Worm (Caenorhabditis elegans) whole organism, L1 larva: Measurements from ENCODE around the gene AH6.3.

Source experiments
- C16A3.4 ChIP-seq: fragments of 150-350 bp; optimal IDR thresholded peaks from 2 replicates; lab custom pipeline; 2014; ENCODE audit warnings: missing biosample characterization, missing genetic modification characterization
- C34B4.2 ChIP-seq: sonication (generic microtip); optimal IDR thresholded peaks from 2 replicates; lab custom pipeline; 2017; ENCODE audit warnings: mild to moderate bottlenecking, missing genetic modification characterization, missing compliant biosample characterization
- aha-1 ChIP-seq: fragments of 150-350 bp; optimal IDR thresholded peaks from 2 replicates; lab custom pipeline; 2014; ENCODE audit warnings: missing biosample characterization, missing genetic modification characterization
- blmp-1 ChIP-seq: fragments of 150-350 bp; optimal IDR thresholded peaks from 2 replicates; lab custom pipeline; 2014; ENCODE audit warnings: missing biosample characterization, missing genetic modification characterization
- ceh-63 ChIP-seq: fragments of 200-800 bp; sonication (Bioruptor generic); optimal IDR thresholded peaks from 2 replicates; lab custom pipeline; 2018; ENCODE audit warnings: mild to moderate bottlenecking, missing genetic modification characterization, missing compliant biosample characterization
- dpl-1 ChIP-seq, 3 experiments: fragments of 150-350 bp in 2 of 3; sonication (generic microtip) in 1 of 3; optimal IDR thresholded peaks; 2 replicates each; lab custom pipeline; 2014 to 2017; ENCODE audit warnings: missing biosample characterization in 3 of 3, missing genetic modification characterization in 3 of 3, missing genetic modification reagents in 3 of 3
- efl-1 ChIP-seq, 4 experiments: fragments of 150-350 bp; optimal IDR thresholded peaks in 3 of 4; peaks in 1 of 4; 1 replicate in 1 of 4; 2 replicates in 3 of 4; lab custom pipeline; 2014; ENCODE audit warnings: missing biosample characterization in 2 of 4, missing genetic modification characterization in 2 of 4, missing genetic modification reagents in 2 of 4
- efl-3 ChIP-seq: fragments of 200-800 bp; sonication (Bioruptor generic); optimal IDR thresholded peaks from 2 replicates; lab custom pipeline; 2018; ENCODE audit warnings: mild to moderate bottlenecking, missing genetic modification characterization, missing compliant biosample characterization
- egl-13 ChIP-seq: sonication (generic microtip); optimal IDR thresholded peaks from 2 replicates; lab custom pipeline; 2016; ENCODE audit warnings: missing genotype, missing genetic modification reagents, missing genetic modification characterization, missing compliant biosample characterization
- egl-27 ChIP-seq, 2 experiments: fragments of 150-350 bp in 1 of 2; sonication (generic microtip); optimal IDR thresholded peaks; 3 replicates each; lab custom pipeline; 2017 to 2018; ENCODE audit warnings: missing biosample characterization in 2 of 2, missing genetic modification characterization in 2 of 2, missing genetic modification reagents in 2 of 2
- elt-2 ChIP-seq: sonication (generic microtip); optimal IDR thresholded peaks from 2 replicates; lab custom pipeline; 2016; ENCODE audit warnings: missing genetic modification characterization, mild to moderate bottlenecking, inconsistent platforms, missing compliant biosample characterization, missing genetic modification reagents
- ets-5 ChIP-seq: fragments of 200-800 bp; sonication (Bioruptor generic); IDR thresholded peaks from 2 replicates; pipeline ENCODE4 v1.3.6; 2022; ENCODE audit warnings: missing genetic modification characterization, missing compliant biosample characterization
- fkh-4 ChIP-seq: sonication (generic microtip); optimal IDR thresholded peaks from 2 replicates; lab custom pipeline; 2016; ENCODE audit warnings: missing compliant biosample characterization, missing genetic modification characterization, borderline replicate concordance
- hlh-4 ChIP-seq: sonication (generic microtip); optimal IDR thresholded peaks from 2 replicates; lab custom pipeline; 2016; ENCODE audit warnings: mild to moderate bottlenecking, missing genetic modification characterization, missing compliant biosample characterization
- hpl-2 ChIP-seq: fragments of 150-350 bp; optimal IDR thresholded peaks from 2 replicates; lab custom pipeline; 2014; ENCODE audit warnings: missing biosample characterization, missing genetic modification reagents, missing genetic modification characterization
- irx-1 ChIP-seq: sonication (generic microtip); optimal IDR thresholded peaks from 2 replicates; lab custom pipeline; 2016; ENCODE audit warnings: missing genetic modification characterization, missing compliant biosample characterization
- lin-14 ChIP-seq: fragments of 200-800 bp; sonication (Bioruptor generic); optimal IDR thresholded peaks from 2 replicates; lab custom pipeline; 2018; ENCODE audit warnings: mild to moderate bottlenecking, missing genetic modification characterization, moderate library complexity, missing compliant biosample characterization
- lin-35 ChIP-seq, 2 experiments: fragments of 150-350 bp; optimal IDR thresholded peaks; 2 replicates each; lab custom pipeline; 2014; ENCODE audit warnings: missing biosample characterization in 2 of 2, missing genetic modification characterization in 2 of 2, missing genetic modification reagents in 2 of 2
- lin-39 ChIP-seq: fragments of 150-350 bp; optimal IDR thresholded peaks from 2 replicates; lab custom pipeline; 2014; ENCODE audit warnings: missing biosample characterization, missing genetic modification reagents, missing genetic modification characterization
- lsy-2 ChIP-seq, 2 experiments: fragments of 150-350 bp; optimal IDR thresholded peaks; 2 replicates each; lab custom pipeline; 2014; ENCODE audit warnings: missing biosample characterization in 2 of 2, missing genetic modification characterization in 2 of 2
- mab-9 ChIP-seq: fragments of 200-800 bp; sonication (Bioruptor generic); IDR thresholded peaks from 2 replicates; pipeline ENCODE4 v1.3.6; 2022; ENCODE audit warnings: missing genetic modification reagents, missing genetic modification characterization, missing compliant biosample characterization
- mdl-1 ChIP-seq, 2 experiments: fragments of 150-350 bp; optimal IDR thresholded peaks; 2 replicates each; lab custom pipeline; 2014 to 2017; ENCODE audit warnings: missing biosample characterization in 2 of 2, missing genetic modification characterization in 2 of 2, inconsistent platforms in 1 of 2
- nhr-12 ChIP-seq: sonication (generic microtip); optimal IDR thresholded peaks from 2 replicates; lab custom pipeline; 2017; ENCODE audit warnings: missing biosample characterization, missing genetic modification characterization
- nhr-19 ChIP-seq: fragments of 200-800 bp; sonication (Bioruptor generic); conservative IDR thresholded peaks from 2 replicates; pipeline ENCODE4 v1.3.6; 2022; ENCODE audit warnings: missing genetic modification characterization, missing compliant biosample characterization
- nhr-20 ChIP-seq: sonication (generic microtip); optimal IDR thresholded peaks from 2 replicates; lab custom pipeline; 2016; ENCODE audit warnings: mild to moderate bottlenecking, missing genetic modification characterization, missing compliant biosample characterization
- nhr-71 ChIP-seq: sonication (generic microtip); optimal IDR thresholded peaks from 2 replicates; lab custom pipeline; 2016; ENCODE audit warnings: mild to moderate bottlenecking, missing genetic modification characterization, moderate library complexity, missing compliant biosample characterization
- nhr-77 ChIP-seq: fragments of 150-350 bp; optimal IDR thresholded peaks from 2 replicates; lab custom pipeline; 2014; ENCODE audit warnings: missing biosample characterization, missing genetic modification characterization
- nhr-90 ChIP-seq: sonication (generic microtip); optimal IDR thresholded peaks from 2 replicates; lab custom pipeline; 2016; ENCODE audit warnings: mild to moderate bottlenecking, missing genetic modification characterization, missing compliant biosample characterization; ENCODE audit not compliant: poor library complexity
- pax-3 ChIP-seq: fragments of 200-800 bp; sonication (Bioruptor generic); optimal IDR thresholded peaks from 2 replicates; lab custom pipeline; 2018; ENCODE audit warnings: mild to moderate bottlenecking, missing genetic modification characterization, moderate library complexity, missing compliant biosample characterization
- skn-1 ChIP-seq: fragments of 150-350 bp; optimal IDR thresholded peaks from 2 replicates; lab custom pipeline; 2014; ENCODE audit warnings: missing biosample characterization, missing genetic modification characterization
- snpc-4 ChIP-seq: fragments of 150-350 bp; optimal IDR thresholded peaks from 2 replicates; lab custom pipeline; 2014; ENCODE audit warnings: missing biosample characterization, missing genetic modification characterization
- snu-23 ChIP-seq: sonication (generic microtip); optimal IDR thresholded peaks from 2 replicates; lab custom pipeline; 2016; ENCODE audit warnings: missing genetic modification characterization, missing compliant biosample characterization
- sox-4 ChIP-seq: sonication (generic microtip); optimal IDR thresholded peaks from 2 replicates; lab custom pipeline; 2016; ENCODE audit warnings: missing genetic modification characterization, missing compliant biosample characterization
- swsn-7 ChIP-seq: sonication (generic microtip); optimal IDR thresholded peaks from 2 replicates; lab custom pipeline; 2016; ENCODE audit warnings: missing genetic modification characterization, missing compliant biosample characterization
- tbx-2 ChIP-seq: sonication (generic microtip); optimal IDR thresholded peaks from 2 replicates; lab custom pipeline; 2016; ENCODE audit warnings: missing genetic modification characterization, missing compliant biosample characterization
- tlp-1 ChIP-seq: fragments of 150-350 bp; optimal IDR thresholded peaks from 2 replicates; lab custom pipeline; 2014; ENCODE audit warnings: missing biosample characterization, missing genetic modification characterization
- unc-30 ChIP-seq: sonication (generic microtip); optimal IDR thresholded peaks from 2 replicates; lab custom pipeline; 2017; ENCODE audit warnings: missing biosample characterization, missing genetic modification characterization
- xbp-1 ChIP-seq: sonication (generic microtip); optimal IDR thresholded peaks from 2 replicates; lab custom pipeline; 2016; ENCODE audit warnings: missing genetic modification characterization, missing compliant biosample characterization
- zip-4 ChIP-seq: fragments of 200-800 bp; sonication (Bioruptor generic); optimal IDR thresholded peaks from 2 replicates; lab custom pipeline; 2018; ENCODE audit warnings: mild to moderate bottlenecking, missing genetic modification characterization, moderate library complexity, missing compliant biosample characterization

Gene AH6.3

ce11 chrII:9481427-9481826 lies 37.4 kb upstream of the AH6.3 start:
- no peak for TF ChIP-seq snu-23 (GFP tag; lab: Kevin White, UChicago)
- TF ChIP-seq tbx-2 (tag; lab: Kevin White, UChicago): peak; percentile 75
- TF ChIP-seq lsy-2 (tag; optimal IDR thresholded peaks at IDR 0.05; lab: Kevin White, UChicago): peak in 1 of 2 experiments; percentile 40
- TF ChIP-seq nhr-90 (tag; lab: Kevin White, UChicago): no peak
- peak; percentile 60 for TF ChIP-seq lin-14 (GFP tag; lab: Kevin White, UChicago)
- TF ChIP-seq snpc-4 (tag; lab: Kevin White, UChicago): no peak
- TF ChIP-seq elt-2 (tag; lab: Kevin White, UChicago): no peak
- TF ChIP-seq nhr-71 (tag; lab: Kevin White, UChicago): peak; percentile 72
- TF ChIP-seq irx-1 (tag; lab: Kevin White, UChicago): no peak
- peak in 1 of 2 experiments; percentile 30 for TF ChIP-seq egl-27 (tag; optimal IDR thresholded peaks at IDR 0.05; lab: Kevin White, UChicago)
- peak; percentile 42 for TF ChIP-seq nhr-20 (tag; lab: Kevin White, UChicago)
- TF ChIP-seq C16A3.4 (tag; lab: Kevin White, UChicago): no peak
- no peak for TF ChIP-seq tlp-1 (tag; lab: Kevin White, UChicago)
- peak in 1 of 2 experiments; percentile 14 for TF ChIP-seq mdl-1 (tag; optimal IDR thresholded peaks at IDR 0.05; lab: Kevin White, UChicago)
- no peak for TF ChIP-seq ets-5 (GFP tag; lab: Robert Waterston, UW)
- TF ChIP-seq nhr-77 (tag; lab: Kevin White, UChicago): peak; percentile 66
- TF ChIP-seq dpl-1 (GFP tag; optimal IDR thresholded peaks at IDR 0.05; lab: Kevin White, UChicago): peak in 1 of 3 experiments; percentile 2
- no peak for TF ChIP-seq blmp-1
- TF ChIP-seq aha-1: no peak
- no peak for TF ChIP-seq zip-4 (GFP tag; lab: Kevin White, UChicago)
- peak; percentile 28; the same call in 1 of the 2 replicates for TF ChIP-seq nhr-19 (GFP tag; lab: Robert Waterston, UW)
- no peak for TF ChIP-seq lin-35 (GFP tag; optimal IDR thresholded peaks at IDR 0.05; lab: Kevin White, UChicago)
- TF ChIP-seq efl-1 (optimal IDR thresholded peaks at IDR 0.05; lab: Kevin White, UChicago): peak in 1 of 2 experiments; percentile 18
- TF ChIP-seq efl-1 (GFP tag; optimal IDR thresholded peaks at IDR 0.05 in 1 of 2; lab: Kevin White, UChicago): no peak
- no peak for TF ChIP-seq C34B4.2 (tag; lab: Kevin White, UChicago)
- TF ChIP-seq mab-9 (GFP tag; lab: Robert Waterston, UW): no peak
- TF ChIP-seq hlh-4 (tag; lab: Kevin White, UChicago): no peak
- no peak for TF ChIP-seq pax-3 (tag; lab: Kevin White, UChicago)

DNA sequence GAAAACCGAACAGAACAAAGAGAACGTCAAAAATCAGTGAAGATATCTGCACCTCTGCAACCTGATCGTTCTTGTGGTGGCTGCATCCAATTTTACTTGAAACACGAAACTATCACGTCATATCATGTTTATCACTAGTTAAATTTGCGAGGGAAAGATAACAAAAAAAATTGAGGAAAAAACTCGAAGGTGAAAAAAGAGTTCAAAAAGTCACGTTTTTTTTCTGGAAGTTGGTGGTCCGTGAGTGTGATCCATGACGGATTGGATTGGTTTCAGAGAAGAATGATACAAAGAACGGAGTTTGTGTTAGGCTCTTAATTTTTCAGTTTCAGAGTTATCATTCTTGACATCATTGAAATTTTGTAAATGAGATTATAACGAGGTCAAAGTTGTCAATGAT lies 36.3 kb upstream of the AH6.3 start:
- no peak for TF ChIP-seq irx-1 (tag; lab: Kevin White, UChicago)
- no peak for TF ChIP-seq egl-13 (tag; lab: Kevin White, UChicago)
- no peak for TF ChIP-seq hpl-2 (GFP tag; lab: Kevin White, UChicago)
- no peak for TF ChIP-seq nhr-90 (tag; lab: Kevin White, UChicago)
- TF ChIP-seq swsn-7 (tag; lab: Kevin White, UChicago): no peak
- no peak for TF ChIP-seq nhr-12 (tag; lab: Kevin White, UChicago)
- no peak for TF ChIP-seq ceh-63 (GFP tag; lab: Kevin White, UChicago)
- no peak for TF ChIP-seq fkh-4 (tag; lab: Kevin White, UChicago)
- no peak for TF ChIP-seq unc-30 (tag; lab: Kevin White, UChicago)
- TF ChIP-seq efl-3 (GFP tag; lab: Kevin White, UChicago): no peak
- no peak for TF ChIP-seq skn-1 (tag; lab: Kevin White, UChicago)
- TF ChIP-seq xbp-1 (tag; lab: Kevin White, UChicago): no peak
- no peak for TF ChIP-seq nhr-71 (tag; lab: Kevin White, UChicago)
- TF ChIP-seq sox-4 (tag; lab: Kevin White, UChicago): no peak
- no peak for TF ChIP-seq lin-39 (tag; lab: Kevin White, UChicago)
